Worm (Caenorhabditis elegans) whole organism, L2 larva: Measurements from ENCODE around the gene C51E3.6.

Source experiments
- F13H6.1 ChIP-seq: sonication (generic microtip); optimal IDR thresholded peaks from 2 replicates; lab custom pipeline; 2016; ENCODE audit warnings: missing genetic modification characterization, missing compliant biosample characterization
- R02D3.7 ChIP-seq: fragments of 150-350 bp; optimal IDR thresholded peaks from 2 replicates; lab custom pipeline; 2014; ENCODE audit warnings: missing biosample characterization, missing genetic modification characterization
- ZK546.5 ChIP-seq: sonication (generic microtip); optimal IDR thresholded peaks from 2 replicates; lab custom pipeline; 2017; ENCODE audit warnings: missing biosample characterization, missing genetic modification characterization
- alr-1 ChIP-seq: fragments of 150-350 bp; optimal IDR thresholded peaks from 2 replicates; lab custom pipeline; 2014; ENCODE audit warnings: missing biosample characterization, missing genetic modification characterization
- blmp-1 ChIP-seq: sonication (generic microtip); optimal IDR thresholded peaks from 2 replicates; lab custom pipeline; 2017; ENCODE audit warnings: missing genetic modification characterization, mild to moderate bottlenecking, missing compliant biosample characterization, antibody characterized with exemption, moderate library complexity; ENCODE audit not compliant: insufficient read depth
- ceh-16 ChIP-seq: fragments of 150-350 bp; optimal IDR thresholded peaks from 2 replicates; lab custom pipeline; 2014; ENCODE audit warnings: missing biosample characterization, missing genetic modification characterization
- ceh-82 ChIP-seq: fragments of 150-350 bp; optimal IDR thresholded peaks from 2 replicates; lab custom pipeline; 2014; ENCODE audit warnings: missing biosample characterization, missing genetic modification characterization
- crh-2 ChIP-seq: sonication (generic microtip); optimal IDR thresholded peaks from 2 replicates; lab custom pipeline; 2017; ENCODE audit warnings: missing biosample characterization, missing genetic modification characterization
- dmd-4 ChIP-seq: sonication (generic microtip); optimal IDR thresholded peaks from 2 replicates; lab custom pipeline; 2017; ENCODE audit warnings: missing biosample characterization, missing genetic modification characterization
- elt-1 ChIP-seq: fragments of 150-350 bp; optimal IDR thresholded peaks from 2 replicates; lab custom pipeline; 2014; ENCODE audit warnings: missing biosample characterization, missing genetic modification characterization
- elt-3 ChIP-seq: sonication (generic microtip); optimal IDR thresholded peaks from 2 replicates; lab custom pipeline; 2017; ENCODE audit warnings: missing biosample characterization, missing genetic modification characterization
- fos-1 ChIP-seq: fragments of 150-350 bp; optimal IDR thresholded peaks from 2 replicates; lab custom pipeline; 2014; ENCODE audit warnings: missing biosample characterization, missing genetic modification characterization
- lin-11 ChIP-seq: fragments of 150-350 bp; sonication (generic microtip); optimal IDR thresholded peaks from 2 replicates; lab custom pipeline; 2014; ENCODE audit warnings: missing biosample characterization, missing genetic modification characterization, inconsistent platforms, mixed read lengths
- lin-13 ChIP-seq: fragments of 150-350 bp; optimal IDR thresholded peaks from 2 replicates; lab custom pipeline; 2014; ENCODE audit warnings: missing biosample characterization, missing genetic modification reagents, missing genetic modification characterization
- lsy-2 ChIP-seq, 2 experiments: fragments of 150-350 bp in 1 of 2; sonication (generic microtip) in 1 of 2; optimal IDR thresholded peaks; 2 replicates each; lab custom pipeline; 2014 to 2017; ENCODE audit warnings: missing biosample characterization in 2 of 2, missing genetic modification characterization in 2 of 2
- mab-5 ChIP-seq: fragments of 150-350 bp; optimal IDR thresholded peaks from 2 replicates; lab custom pipeline; 2014; ENCODE audit warnings: missing biosample characterization, missing genetic modification characterization
- mdl-1 ChIP-seq, 2 experiments: fragments of 150-350 bp in 1 of 2; sonication (generic microtip) in 1 of 2; optimal IDR thresholded peaks; 2 replicates each; lab custom pipeline; 2017; ENCODE audit warnings: missing biosample characterization in 2 of 2, missing genetic modification characterization in 2 of 2
- nhr-10 ChIP-seq: sonication (generic microtip); optimal IDR thresholded peaks from 2 replicates; lab custom pipeline; 2017; ENCODE audit warnings: missing biosample characterization, missing genetic modification characterization
- nhr-11 ChIP-seq: fragments of 150-350 bp; optimal IDR thresholded peaks from 2 replicates; lab custom pipeline; 2014; ENCODE audit warnings: missing biosample characterization, missing genetic modification characterization
- nhr-12 ChIP-seq: fragments of 150-350 bp; optimal IDR thresholded peaks from 2 replicates; lab custom pipeline; 2014; ENCODE audit warnings: missing biosample characterization, missing genetic modification characterization
- nhr-21 ChIP-seq: fragments of 150-350 bp; optimal IDR thresholded peaks from 2 replicates; lab custom pipeline; 2014; ENCODE audit warnings: missing biosample characterization, missing genetic modification characterization
- nhr-237 ChIP-seq: fragments of 150-350 bp; optimal IDR thresholded peaks from 2 replicates; lab custom pipeline; 2014; ENCODE audit warnings: missing biosample characterization, missing genetic modification characterization
- nhr-25 ChIP-seq: fragments of 150-350 bp; sonication (generic microtip); optimal IDR thresholded peaks from 3 replicates; lab custom pipeline; 2014; ENCODE audit warnings: missing biosample characterization, missing genetic modification characterization
- nhr-77 ChIP-seq: fragments of 150-350 bp; optimal IDR thresholded peaks from 2 replicates; lab custom pipeline; 2014; ENCODE audit warnings: missing biosample characterization, missing genetic modification characterization
- skn-1 ChIP-seq: sonication (generic microtip); optimal IDR thresholded peaks from 2 replicates; lab custom pipeline; 2017; ENCODE audit warnings: missing biosample characterization, missing genetic modification characterization
- sma-9 ChIP-seq, 2 experiments: fragments of 150-350 bp in 1 of 2; sonication (generic microtip) in 1 of 2; optimal IDR thresholded peaks; 2 replicates each; lab custom pipeline; 2014 to 2016; ENCODE audit warnings: missing genetic modification characterization in 2 of 2, mild to moderate bottlenecking in 1 of 2, missing biosample characterization in 1 of 2, missing compliant biosample characterization in 1 of 2, missing genetic modification reagents in 1 of 2, moderate library complexity in 1 of 2
- unc-39 ChIP-seq: fragments of 150-350 bp; optimal IDR thresholded peaks from 2 replicates; lab custom pipeline; 2014; ENCODE audit warnings: missing biosample characterization, missing genetic modification characterization
- unc-55 ChIP-seq: fragments of 150-350 bp; sonication (generic microtip); optimal IDR thresholded peaks from 3 replicates; lab custom pipeline; 2014; ENCODE audit warnings: missing biosample characterization, missing genetic modification reagents, missing genetic modification characterization
- unc-62 ChIP-seq: fragments of 150-350 bp; optimal IDR thresholded peaks from 2 replicates; lab custom pipeline; 2014; ENCODE audit warnings: missing biosample characterization, missing genetic modification reagents, missing genetic modification characterization
- ztf-1 ChIP-seq: fragments of 200-800 bp; sonication (Bioruptor generic); conservative IDR thresholded peaks from 2 replicates; pipeline ENCODE4 v1.3.6; 2022; ENCODE audit warnings: missing genetic modification characterization, missing compliant biosample characterization
- ztf-4 ChIP-seq: fragments of 150-350 bp; optimal IDR thresholded peaks from 2 replicates; lab custom pipeline; 2014; ENCODE audit warnings: missing biosample characterization, missing genetic modification characterization

The C51E3.6 gene

ce11 chrV:10174632-10175075, 8.4 kb upstream of the C51E3.6 start (continued):
- TF ChIP-seq mdl-1 (tag; optimal IDR thresholded peaks at IDR 0.05; lab: Kevin White, UChicago): peak; percentile 65 to 91
- TF ChIP-seq lsy-2 (tag; optimal IDR thresholded peaks at IDR 0.05; lab: Kevin White, UChicago): peak; percentile 68 to 83
- no peak for TF ChIP-seq nhr-12 (tag; lab: Kevin White, UChicago)
- no peak for TF ChIP-seq dmd-4 (tag; lab: Kevin White, UChicago)
- TF ChIP-seq ztf-4 (tag; lab: Kevin White, UChicago): peak; percentile 58
- TF ChIP-seq lin-13: peak; percentile 67
- TF ChIP-seq nhr-237 (tag; lab: Kevin White, UChicago): no peak
- TF ChIP-seq R02D3.7 (tag; lab: Kevin White, UChicago): no peak
- TF ChIP-seq unc-39 (tag; lab: Kevin White, UChicago): peak; percentile 60
- no peak for TF ChIP-seq elt-1
- TF ChIP-seq nhr-25 (tag; lab: Kevin White, UChicago): no peak

- TF ChIP-seq nhr-10 (tag; lab: Kevin White, UChicago) (no peak), nhr-11 (tag; lab: Kevin White, UChicago) (no peak), nhr-77 (no peak), ZK546.5 (tag; lab: Kevin White, UChicago) (no peak), lin-11 (tag; lab: Kevin White, UChicago) (no peak), ztf-1 (GFP tag; lab: Robert Waterston, UW) (no peak), unc-39 (tag; lab: Kevin White, UChicago) (no peak), skn-1 (tag; lab: Kevin White, UChicago) (no peak)
Measured at ce11 chrV:10173653-10174052, 7.4 kb upstream of the C51E3.6 start, which contains the start of gene egl-3. egl-3 (minus strand) TSS chrV:10173753.

ce11 chrV:10168870-10169269, 2.6 kb upstream of the C51E3.6 start:
- peak; percentile 40 for TF ChIP-seq crh-2 (tag; lab: Kevin White, UChicago)
- TF ChIP-seq mab-5 (tag; lab: Kevin White, UChicago): no peak
- TF ChIP-seq unc-55: peak; percentile 51
- TF ChIP-seq lsy-2 (tag; optimal IDR thresholded peaks at IDR 0.05; lab: Kevin White, UChicago): peak in 1 of 2 experiments; percentile 40
- TF ChIP-seq elt-3 (tag; lab: Kevin White, UChicago): no peak
- TF ChIP-seq alr-1 (tag; lab: Kevin White, UChicago): no peak
- TF ChIP-seq nhr-237 (tag; lab: Kevin White, UChicago): peak; percentile 8
- peak; percentile 13 for TF ChIP-seq ztf-4 (tag; lab: Kevin White, UChicago)

ce11 chrV:10160954-10161353, 5.3 kb downstream of the C51E3.6 start, which contains the start of gene C51E3.10:
C51E3.10 (minus strand) TSS chrV:10161134.
- TF ChIP-seq unc-62 (GFP tag; lab: Kevin White, UChicago): no peak
- peak; percentile 94 for TF ChIP-seq fos-1 (tag; lab: Kevin White, UChicago)
- no peak for TF ChIP-seq ceh-16 (tag; lab: Kevin White, UChicago)
- TF ChIP-seq mdl-1 (tag; optimal IDR thresholded peaks at IDR 0.05; lab: Kevin White, UChicago): peak in 1 of 2 experiments; percentile 14
- no peak for TF ChIP-seq blmp-1 (tag; lab: Kevin White, UChicago)
- peak; percentile 67 for TF ChIP-seq crh-2 (tag; lab: Kevin White, UChicago)
- TF ChIP-seq F13H6.1 (tag; lab: Kevin White, UChicago): no peak
- TF ChIP-seq nhr-10 (tag; lab: Kevin White, UChicago): no peak
- TF ChIP-seq nhr-237 (tag; lab: Kevin White, UChicago): no peak
- TF ChIP-seq skn-1 (tag; lab: Kevin White, UChicago): peak; percentile 36
- no peak for TF ChIP-seq R02D3.7 (tag; lab: Kevin White, UChicago)
- peak; percentile 69 for TF ChIP-seq sma-9 (GFP tag; optimal IDR thresholded peaks at IDR 0.05; lab: Kevin White, UChicago)
- TF ChIP-seq sma-9 (tag; optimal IDR thresholded peaks at IDR 0.05; lab: Kevin White, UChicago): no peak
- TF ChIP-seq, all 48 proteins: peak for 5

- TF ChIP-seq nhr-25 (tag; lab: Kevin White, UChicago) (no peak), elt-1 (no peak), skn-1 (tag; lab: Kevin White, UChicago) (no peak), nhr-21 (no peak), fos-1 (tag; lab: Kevin White, UChicago) (peak; percentile 65), ceh-82 (tag; lab: Kevin White, UChicago) (no peak), nhr-11 (tag; lab: Kevin White, UChicago) (no peak), sma-9 (GFP tag; optimal IDR thresholded peaks at IDR 0.05; lab: Kevin White, UChicago) (peak; percentile 36), sma-9 (tag; optimal IDR thresholded peaks at IDR 0.05; lab: Kevin White, UChicago) (no peak), unc-55 (no peak)
Measured at ce11 chrV:10159972-10160371, 6.3 kb downstream of the C51E3.6 start.
